Fruit fly (Drosophila melanogaster): ENCODE data around the gene RfC38.

- TF ChIP-seq fd96Ca (GFP tag; IDR thresholded peaks at IDR 0.05) (no peak), Pif1A (GFP tag; optimal IDR thresholded peaks at IDR 0.05) (no peak)
Observed at dm6 chr2L:11175393-11176258, 45.2 kb upstream of the RfC38 start.
